Worm (Caenorhabditis elegans) whole organism, L4/young adult: ENCODE data around the gene C27H5.12.

Source experiments
- dao-5 ChIP-seq: sonication (generic microtip); optimal IDR thresholded peaks from 2 replicates; lab custom pipeline; 2016; ENCODE audit warnings: missing genotype, missing genetic modification characterization, moderate library complexity, missing compliant biosample characterization
- him-1 ChIP-seq: sonication (generic microtip); optimal IDR thresholded peaks from 2 replicates; lab custom pipeline; 2016; ENCODE audit warnings: missing genotype, missing genetic modification reagents, missing genetic modification characterization, missing compliant biosample characterization

ce11 chrII:7203110-7203509 lies 41.7 kb upstream of the C27H5.12 start, which contains the start of gene srd-56:
- TF ChIP-seq dao-5 (tag; lab: Kevin White, UChicago) (no peak), him-1 (tag; lab: Kevin White, UChicago) (no peak)
